Worm (Caenorhabditis elegans): ENCODE data around the gene cdc-48.1.

DNA sequence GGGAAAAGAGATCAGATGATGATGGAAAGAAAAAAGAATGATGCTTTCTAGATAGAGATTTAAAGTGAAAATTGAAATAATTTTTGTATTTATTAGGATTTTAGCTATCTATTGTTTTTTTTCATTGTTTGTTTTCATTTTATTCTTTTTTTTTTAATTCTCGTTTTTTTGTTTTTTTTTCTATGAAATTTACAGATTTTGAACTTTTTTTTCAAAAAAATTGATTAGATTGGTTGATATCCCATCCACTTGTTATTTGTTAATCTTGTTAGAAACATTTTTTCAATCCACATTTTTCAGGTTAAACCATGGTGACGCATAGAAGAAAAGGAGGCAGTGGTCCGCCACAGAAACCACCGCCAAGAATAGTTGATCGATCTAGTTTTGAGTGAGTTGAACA is 20.8 kb upstream of the cdc-48.1 start, which contains the start of gene algn-9:
- TF ChIP-seq skn-1 (tag; optimal IDR thresholded peaks at IDR 0.05), result no peak
- no peak for TF ChIP-seq snpc-4 (tag; optimal IDR thresholded peaks at IDR 0.05)

Measured in whole organism, L2 larva.